Worm (Caenorhabditis elegans): ENCODE data around the gene T16A9.5.

DNA sequence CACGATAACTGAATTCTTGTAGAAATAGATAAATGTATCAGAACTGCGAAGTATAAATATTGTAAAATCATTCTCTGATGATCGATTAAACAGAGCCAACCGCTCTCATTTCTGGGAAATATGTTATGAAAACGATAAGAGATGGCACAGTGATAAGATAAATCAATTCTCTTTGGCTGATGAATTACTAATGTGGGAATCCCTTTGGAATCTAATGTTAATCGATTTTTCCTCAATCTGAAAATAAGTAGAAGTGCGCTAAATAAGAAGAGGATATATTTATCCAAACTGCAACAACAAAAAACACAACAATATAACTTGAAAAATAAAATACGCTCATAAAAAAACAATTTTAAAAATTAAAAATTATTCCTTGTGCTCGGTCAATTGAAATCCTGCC, 32.1 kb downstream of the T16A9.5 start, which contains the start of gene cest-2.3:
- TF ChIP-seq ztf-11 (tag; optimal IDR thresholded peaks at IDR 0.05) (no peak), lin-39 (tag; optimal IDR thresholded peaks at IDR 0.05) (no peak), lin-15B (tag; optimal IDR thresholded peaks at IDR 0.05) (no peak), snpc-4 (tag; optimal IDR thresholded peaks at IDR 0.05) (no peak), pha-4 (tag; optimal IDR thresholded peaks at IDR 0.05) (no peak)

All from whole organism, L3 larva.